Worm (Caenorhabditis elegans) whole organism, L2 larva: Measurements from ENCODE around the gene tre-4.

ENCODE experiments used
- aly-2 ChIP-seq: fragments of 150-350 bp; optimal IDR thresholded peaks from 2 replicates; lab custom pipeline; 2014; ENCODE audit warnings: missing biosample characterization, missing genetic modification characterization
- ama-1 ChIP-seq: fragments of 150-350 bp; optimal IDR thresholded peaks from 2 replicates; lab custom pipeline; 2018; ENCODE audit warnings: inconsistent platforms
- fos-1 ChIP-seq: fragments of 150-350 bp; optimal IDR thresholded peaks from 2 replicates; lab custom pipeline; 2014; ENCODE audit warnings: missing biosample characterization, missing genetic modification characterization
- lin-39 ChIP-seq: fragments of 150-350 bp; optimal IDR thresholded peaks from 2 replicates; lab custom pipeline; 2014; ENCODE audit warnings: missing biosample characterization, missing genetic modification reagents, missing genetic modification characterization
- lsy-2 ChIP-seq, 2 experiments: fragments of 150-350 bp in 1 of 2; sonication (generic microtip) in 1 of 2; optimal IDR thresholded peaks; 2 replicates each; lab custom pipeline; 2014 to 2017; ENCODE audit warnings: missing biosample characterization in 2 of 2, missing genetic modification characterization in 2 of 2
- mdl-1 ChIP-seq, 2 experiments: fragments of 150-350 bp in 1 of 2; sonication (generic microtip) in 1 of 2; optimal IDR thresholded peaks; 2 replicates each; lab custom pipeline; 2017; ENCODE audit warnings: missing biosample characterization in 2 of 2, missing genetic modification characterization in 2 of 2
- nhr-129 ChIP-seq: fragments of 150-350 bp; optimal IDR thresholded peaks from 2 replicates; lab custom pipeline; 2014; ENCODE audit warnings: missing biosample characterization, missing genetic modification characterization
- nhr-77 ChIP-seq: fragments of 150-350 bp; optimal IDR thresholded peaks from 2 replicates; lab custom pipeline; 2014; ENCODE audit warnings: missing biosample characterization, missing genetic modification characterization
- sma-9 ChIP-seq, 2 experiments: fragments of 150-350 bp in 1 of 2; sonication (generic microtip) in 1 of 2; optimal IDR thresholded peaks; 2 replicates each; lab custom pipeline; 2014 to 2016; ENCODE audit warnings: missing genetic modification characterization in 2 of 2, mild to moderate bottlenecking in 1 of 2, missing biosample characterization in 1 of 2, missing compliant biosample characterization in 1 of 2, missing genetic modification reagents in 1 of 2, moderate library complexity in 1 of 2
- unc-39 ChIP-seq: fragments of 150-350 bp; optimal IDR thresholded peaks from 2 replicates; lab custom pipeline; 2014; ENCODE audit warnings: missing biosample characterization, missing genetic modification characterization
- zag-1 ChIP-seq: fragments of 150-350 bp; optimal IDR thresholded peaks from 2 replicates; lab custom pipeline; 2014; ENCODE audit warnings: missing biosample characterization, missing genetic modification characterization
- ztf-11 ChIP-seq: sonication (generic microtip); optimal IDR thresholded peaks from 2 replicates; lab custom pipeline; 2017; ENCODE audit warnings: missing biosample characterization, missing genetic modification characterization

ce11 chrX:13499098-13499497 is 27.1 kb downstream of the tre-4 start:
- TF ChIP-seq nhr-129 (tag; lab: Kevin White, UChicago) (no peak), nhr-77 (tag; lab: Kevin White, UChicago) (no peak), aly-2 (no peak), ztf-11 (tag; lab: Kevin White, UChicago) (no peak), ama-1 (lab: Kevin White, UChicago) (no peak), lsy-2 (tag; optimal IDR thresholded peaks at IDR 0.05; lab: Kevin White, UChicago) (no peak), lin-39 (tag; lab: Kevin White, UChicago) (no peak), sma-9 (GFP tag; optimal IDR thresholded peaks at IDR 0.05; lab: Kevin White, UChicago) (no peak), sma-9 (tag; optimal IDR thresholded peaks at IDR 0.05; lab: Kevin White, UChicago) (no peak), zag-1 (tag; lab: Kevin White, UChicago) (no peak), fos-1 (no peak), unc-39 (tag; lab: Kevin White, UChicago) (no peak), mdl-1 (tag; optimal IDR thresholded peaks at IDR 0.05; lab: Kevin White, UChicago) (no peak)
